Fruit fly (Drosophila melanogaster): ENCODE data around the gene CG15283.

dm6 chr2L:14448784-14449183 is 1.9 kb downstream of the CG15283 start:
- TF ChIP-seq Sox15 (GFP tag; optimal IDR thresholded peaks at IDR 0.05) (no peak), achi (GFP tag; optimal IDR thresholded peaks at IDR 0.05) (no peak), CG6276 (GFP tag; optimal IDR thresholded peaks at IDR 0.05) (no peak)

Measured in whole organism, prepupa.